Worm (Caenorhabditis elegans) whole organism, L2 larva: ENCODE data around the gene scl-11.

Experiments used
- aly-2 ChIP-seq: fragments of 150-350 bp; optimal IDR thresholded peaks from 2 replicates; lab custom pipeline; 2014; ENCODE audit warnings: missing biosample characterization, missing genetic modification characterization
- lin-11 ChIP-seq: fragments of 150-350 bp; sonication (generic microtip); optimal IDR thresholded peaks from 2 replicates; lab custom pipeline; 2014; ENCODE audit warnings: missing biosample characterization, missing genetic modification characterization, inconsistent platforms, mixed read lengths
- nhr-23 ChIP-seq: fragments of 150-350 bp; optimal IDR thresholded peaks from 2 replicates; lab custom pipeline; 2014; ENCODE audit warnings: missing biosample characterization, missing genetic modification reagents, missing genetic modification characterization
- nhr-25 ChIP-seq: fragments of 150-350 bp; sonication (generic microtip); optimal IDR thresholded peaks from 3 replicates; lab custom pipeline; 2014; ENCODE audit warnings: missing biosample characterization, missing genetic modification characterization
- nhr-6 ChIP-seq: fragments of 150-350 bp; optimal IDR thresholded peaks from 2 replicates; lab custom pipeline; 2014; ENCODE audit warnings: missing biosample characterization, missing genetic modification characterization
- unc-62 ChIP-seq: fragments of 150-350 bp; optimal IDR thresholded peaks from 2 replicates; lab custom pipeline; 2014; ENCODE audit warnings: missing biosample characterization, missing genetic modification reagents, missing genetic modification characterization

DNA sequence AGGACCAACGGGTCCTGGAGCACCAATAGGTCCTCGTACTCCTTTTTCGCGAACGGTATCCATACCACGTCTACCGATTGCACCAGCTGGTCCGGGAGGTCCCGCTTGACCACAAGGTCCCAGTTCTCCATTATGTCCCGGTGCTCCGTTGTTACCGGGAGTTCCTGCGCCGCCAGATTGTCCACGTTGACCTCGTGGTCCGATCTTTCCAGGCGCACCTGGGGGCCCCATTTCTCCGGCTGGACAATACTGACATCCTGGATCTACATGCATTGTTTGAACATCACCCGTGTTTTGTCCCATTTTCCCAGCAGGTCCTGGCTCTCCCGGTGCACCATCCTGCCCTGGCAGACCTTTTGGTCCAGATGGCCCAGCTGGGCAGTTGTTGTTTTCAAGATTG is 14.9 kb downstream of the scl-11 start:
- TF ChIP-seq lin-11 (tag; lab: Kevin White, UChicago) (no peak), nhr-25 (tag; lab: Kevin White, UChicago) (no peak), unc-62 (GFP tag; lab: Kevin White, UChicago) (no peak), nhr-23 (tag; lab: Kevin White, UChicago) (no peak), aly-2 (no peak), nhr-6 (tag; lab: Kevin White, UChicago) (no peak)
